Worm (Caenorhabditis elegans): ENCODE results near the gene F45G2.7.

F45G2.7 gene

ce11 chrIII:13385850-13386249 is 48.5 kb downstream of the F45G2.7 start, which contains the start of gene T03F6.4 (continued):
- TF ChIP-seq ztf-4 (tag; optimal IDR thresholded peaks at IDR 0.05): no peak

Data from whole organism, L1 larva.